Worm (Caenorhabditis elegans) whole organism, L3 larva: ENCODE measurements around the gene cox-6A.
A peak's percentile ranks its signal among the peaks of the same experiment; 100 is the strongest.

ENCODE experiments used
- ZK546.5 ChIP-seq: sonication (generic microtip); optimal IDR thresholded peaks from 2 replicates; lab custom pipeline; 2017; ENCODE audit warnings: missing biosample characterization, missing genetic modification characterization
- aly-2 ChIP-seq: fragments of 150-350 bp; optimal IDR thresholded peaks from 2 replicates; lab custom pipeline; 2014; ENCODE audit warnings: missing biosample characterization, missing genetic modification characterization
- ama-1 ChIP-seq: fragments of 150-350 bp; optimal IDR thresholded peaks from 2 replicates; lab custom pipeline; 2018
- ceh-16 ChIP-seq: sonication (generic microtip); optimal IDR thresholded peaks from 2 replicates; lab custom pipeline; 2017; ENCODE audit warnings: missing biosample characterization, missing genetic modification characterization
- ceh-28 ChIP-seq: fragments of 150-350 bp; optimal IDR thresholded peaks from 2 replicates; lab custom pipeline; 2014; ENCODE audit warnings: missing biosample characterization, missing genetic modification reagents, missing genetic modification characterization
- ceh-82 ChIP-seq: fragments of 150-350 bp; optimal IDR thresholded peaks from 2 replicates; lab custom pipeline; 2014; ENCODE audit warnings: missing biosample characterization, missing genetic modification characterization
- daf-12 ChIP-seq: fragments of 150-350 bp; optimal IDR thresholded peaks from 2 replicates; lab custom pipeline; 2014; ENCODE audit warnings: missing biosample characterization, missing genetic modification reagents, missing genetic modification characterization
- egl-27 ChIP-seq: sonication (generic microtip); optimal IDR thresholded peaks from 4 replicates; lab custom pipeline; 2017; ENCODE audit warnings: missing biosample characterization, missing genetic modification reagents, missing genetic modification characterization
- egl-5 ChIP-seq: fragments of 150-350 bp; optimal IDR thresholded peaks from 2 replicates; lab custom pipeline; 2017; ENCODE audit warnings: missing biosample characterization, missing genetic modification reagents, missing genetic modification characterization, inconsistent platforms
- elt-2 ChIP-seq: sonication (generic microtip); optimal IDR thresholded peaks from 2 replicates; lab custom pipeline; 2016; ENCODE audit warnings: missing genetic modification reagents, mild to moderate bottlenecking, missing genetic modification characterization, missing compliant biosample characterization
- elt-3 ChIP-seq, 3 experiments: fragments of 150-350 bp in 1 of 3; sonication (generic microtip) in 2 of 3; optimal IDR thresholded peaks; 2 replicates in 2 of 3; 4 replicates in 1 of 3; lab custom pipeline; 2014 to 2017; ENCODE audit warnings: missing biosample characterization in 3 of 3, missing genetic modification characterization in 3 of 3
- eor-1 ChIP-seq, 2 experiments: fragments of 150-350 bp; optimal IDR thresholded peaks; 2 replicates each; lab custom pipeline; 2014 to 2018; ENCODE audit warnings: missing biosample characterization in 2 of 2, missing genetic modification characterization in 2 of 2
- fkh-10 ChIP-seq: sonication (generic microtip); optimal IDR thresholded peaks from 2 replicates; lab custom pipeline; 2017; ENCODE audit warnings: missing biosample characterization, missing genetic modification reagents, missing genetic modification characterization
- fkh-2 ChIP-seq: fragments of 150-350 bp; optimal IDR thresholded peaks from 2 replicates; lab custom pipeline; 2014; ENCODE audit warnings: missing biosample characterization, missing genetic modification reagents, missing genetic modification characterization
- fos-1 ChIP-seq: fragments of 150-350 bp; optimal IDR thresholded peaks from 2 replicates; lab custom pipeline; 2014; ENCODE audit warnings: missing biosample characterization, missing genetic modification characterization
- hmg-11 ChIP-seq: sonication (generic microtip); optimal IDR thresholded peaks from 2 replicates; lab custom pipeline; 2016; ENCODE audit warnings: missing genetic modification characterization, missing compliant biosample characterization
- lin-15B ChIP-seq: fragments of 150-350 bp; optimal IDR thresholded peaks from 2 replicates; lab custom pipeline; 2014; ENCODE audit warnings: missing biosample characterization, missing genetic modification characterization
- lin-39 ChIP-seq: fragments of 150-350 bp; optimal IDR thresholded peaks from 2 replicates; lab custom pipeline; 2018; ENCODE audit warnings: missing biosample characterization, missing genetic modification reagents, missing genetic modification characterization
- lsy-12 ChIP-seq: sonication (generic microtip); optimal IDR thresholded peaks from 2 replicates; lab custom pipeline; 2016; ENCODE audit warnings: mild to moderate bottlenecking, missing genetic modification characterization, missing compliant biosample characterization
- mdl-1 ChIP-seq: fragments of 150-350 bp; optimal IDR thresholded peaks from 2 replicates; lab custom pipeline; 2014; ENCODE audit warnings: missing biosample characterization, missing genetic modification characterization
- mml-1 ChIP-seq: fragments of 150-350 bp; sonication (generic microtip); optimal IDR thresholded peaks from 3 replicates; lab custom pipeline; 2014; ENCODE audit warnings: missing biosample characterization, missing genetic modification characterization
- nfya-1 ChIP-seq: sonication (generic microtip); optimal IDR thresholded peaks from 2 replicates; lab custom pipeline; 2017; ENCODE audit warnings: missing genetic modification characterization, mild to moderate bottlenecking, missing compliant biosample characterization, antibody characterized with exemption, moderate library complexity; ENCODE audit not compliant: insufficient read depth
- nhr-11 ChIP-seq: fragments of 150-350 bp; optimal IDR thresholded peaks from 2 replicates; lab custom pipeline; 2014; ENCODE audit warnings: missing biosample characterization, missing genetic modification characterization
- nhr-12 ChIP-seq: fragments of 150-350 bp; optimal IDR thresholded peaks from 2 replicates; lab custom pipeline; 2014; ENCODE audit warnings: missing biosample characterization, missing genetic modification characterization
- nhr-23 ChIP-seq: fragments of 150-350 bp; optimal IDR thresholded peaks from 2 replicates; lab custom pipeline; 2014; ENCODE audit warnings: missing biosample characterization, missing genetic modification reagents, missing genetic modification characterization
- nhr-237 ChIP-seq: fragments of 150-350 bp; optimal IDR thresholded peaks from 2 replicates; lab custom pipeline; 2014; ENCODE audit warnings: missing biosample characterization, missing genetic modification characterization
- nhr-25 ChIP-seq: sonication (generic microtip); optimal IDR thresholded peaks from 2 replicates; lab custom pipeline; 2017; ENCODE audit warnings: missing biosample characterization, missing genetic modification characterization
- nhr-43 ChIP-seq: sonication (generic microtip); optimal IDR thresholded peaks from 2 replicates; lab custom pipeline; 2016; ENCODE audit warnings: mild to moderate bottlenecking, missing genetic modification characterization, missing compliant biosample characterization; ENCODE audit not compliant: poor library complexity, severe bottlenecking
- nhr-76 ChIP-seq: fragments of 150-350 bp; sonication (generic microtip); optimal IDR thresholded peaks from 5 replicates; lab custom pipeline; 2014; ENCODE audit warnings: missing biosample characterization, missing genetic modification characterization
- pha-4 ChIP-seq: fragments of 150-350 bp; optimal IDR thresholded peaks from 2 replicates; lab custom pipeline; 2014; ENCODE audit warnings: missing biosample characterization, missing genetic modification reagents, missing genetic modification characterization
- pqm-1 ChIP-seq: fragments of 150-350 bp; optimal IDR thresholded peaks from 2 replicates; lab custom pipeline; 2017; ENCODE audit warnings: missing biosample characterization, missing genetic modification characterization, inconsistent platforms
- sea-2 ChIP-seq: fragments of 150-350 bp; sonication (generic microtip); optimal IDR thresholded peaks from 4 replicates; lab custom pipeline; 2014; ENCODE audit warnings: missing biosample characterization, missing genetic modification reagents, missing genetic modification characterization
- skn-1 ChIP-seq: fragments of 150-350 bp; optimal IDR thresholded peaks from 2 replicates; lab custom pipeline; 2014; ENCODE audit warnings: missing biosample characterization, missing genetic modification characterization
- snpc-4 ChIP-seq: fragments of 150-350 bp; optimal IDR thresholded peaks from 2 replicates; lab custom pipeline; 2014; ENCODE audit warnings: missing biosample characterization, missing genetic modification characterization
- tbx-2 ChIP-seq: sonication (generic microtip); optimal IDR thresholded peaks from 2 replicates; lab custom pipeline; 2016; ENCODE audit warnings: mild to moderate bottlenecking, missing genetic modification characterization, missing compliant biosample characterization
- unc-39 ChIP-seq: sonication (generic microtip); optimal IDR thresholded peaks from 4 replicates; lab custom pipeline; 2017; ENCODE audit warnings: missing biosample characterization, missing genetic modification characterization
- unc-62 ChIP-seq: fragments of 150-350 bp; sonication (generic microtip); optimal IDR thresholded peaks from 4 replicates; lab custom pipeline; 2014; ENCODE audit warnings: missing biosample characterization, missing genetic modification reagents, missing genetic modification characterization
- zag-1 ChIP-seq: fragments of 150-350 bp; optimal IDR thresholded peaks from 2 replicates; lab custom pipeline; 2014; ENCODE audit warnings: missing biosample characterization, missing genetic modification characterization
- ztf-11 ChIP-seq: fragments of 150-350 bp; optimal IDR thresholded peaks from 2 replicates; lab custom pipeline; 2014; ENCODE audit warnings: missing biosample characterization, missing genetic modification characterization
- ztf-4 ChIP-seq: fragments of 150-350 bp; optimal IDR thresholded peaks from 2 replicates; lab custom pipeline; 2014; ENCODE audit warnings: missing biosample characterization, missing genetic modification characterization

Gene cox-6A

ce11 chrIII:5102616-5103015 is 21.1 kb downstream of the cox-6A start, which contains the start of gene F54D8.6:
TSS of gene F54D8.6 (plus strand) at chrIII:5102985.
- TF ChIP-seq zag-1 (tag; lab: Kevin White, UChicago) (no peak), nhr-23 (tag; lab: Kevin White, UChicago) (peak; percentile 52), hmg-11 (tag; lab: Kevin White, UChicago) (peak; percentile 23), elt-2 (peak; percentile 5), lin-15B (peak; percentile 79), pqm-1 (tag; lab: Kevin White, UChicago) (peak; percentile 18), nhr-25 (peak; percentile 18), fkh-10 (GFP tag; lab: Kevin White, UChicago) (no peak), nfya-1 (peak; percentile 63), tbx-2 (tag; lab: Kevin White, UChicago) (no peak), snpc-4 (tag; lab: Kevin White, UChicago) (peak; percentile 51), mdl-1 (tag; lab: Kevin White, UChicago) (no peak)

DNA sequence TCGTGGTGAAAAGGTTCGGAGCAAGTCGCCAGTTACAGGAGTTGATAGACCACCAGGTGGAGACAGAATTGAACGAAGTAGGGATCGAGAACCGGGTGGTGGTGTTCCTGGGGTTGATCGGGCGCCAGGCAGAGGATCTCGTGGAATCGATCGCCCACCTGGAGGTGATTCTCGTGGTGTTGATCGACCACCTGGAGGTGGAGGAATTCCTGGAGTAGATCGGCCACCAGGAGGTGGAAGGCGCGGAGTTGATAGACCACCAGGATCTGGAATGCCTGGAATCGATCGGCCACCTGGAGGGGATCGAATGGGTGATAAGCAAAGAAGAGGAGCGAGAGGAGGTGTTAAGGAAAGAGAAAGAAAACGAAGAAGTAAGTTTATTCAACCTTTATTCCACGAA is 24.0 kb downstream of the cox-6A start:
- TF ChIP-seq ztf-4 (no peak), ZK546.5 (tag; lab: Kevin White, UChicago) (no peak), pha-4 (tag; lab: Kevin White, UChicago) (no peak), lsy-12 (no peak), mdl-1 (tag; lab: Kevin White, UChicago) (no peak), nhr-43 (no peak), nhr-23 (tag; lab: Kevin White, UChicago) (no peak), pqm-1 (tag; lab: Kevin White, UChicago) (no peak), skn-1 (tag; lab: Kevin White, UChicago) (no peak), elt-3 (tag; optimal IDR thresholded peaks at IDR 0.05; lab: Kevin White, UChicago) (no peak), ceh-28 (no peak), unc-62 (no peak), hmg-11 (tag; lab: Kevin White, UChicago) (no peak), ceh-82 (tag; lab: Kevin White, UChicago) (no peak)

- TF ChIP-seq eor-1 (tag; optimal IDR thresholded peaks at IDR 0.05; lab: Kevin White, UChicago) (no peak), nhr-76 (tag; lab: Kevin White, UChicago) (no peak)
These were observed 25.5 kb downstream of the cox-6A start, which contains the start of gene dpy-17 for ce11 chrIII:5106893-5107471. TSS of gene dpy-17 (plus strand) at chrIII:5107330.

- TF ChIP-seq ceh-82 (tag; lab: Kevin White, UChicago): no peak
- no peak for TF ChIP-seq eor-1 (tag; optimal IDR thresholded peaks at IDR 0.05; lab: Kevin White, UChicago)
- no peak for TF ChIP-seq ceh-16
- TF ChIP-seq ztf-11 (tag; lab: Kevin White, UChicago): no peak
- TF ChIP-seq nfya-1: no peak
- TF ChIP-seq nhr-11 (tag; lab: Kevin White, UChicago): no peak
- no peak for TF ChIP-seq daf-12 (tag; lab: Kevin White, UChicago)
- TF ChIP-seq, all 47 proteins: peak for 0
These were observed 26.4 kb downstream of the cox-6A start for ce11 chrIII:5107959-5108358.

DNA sequence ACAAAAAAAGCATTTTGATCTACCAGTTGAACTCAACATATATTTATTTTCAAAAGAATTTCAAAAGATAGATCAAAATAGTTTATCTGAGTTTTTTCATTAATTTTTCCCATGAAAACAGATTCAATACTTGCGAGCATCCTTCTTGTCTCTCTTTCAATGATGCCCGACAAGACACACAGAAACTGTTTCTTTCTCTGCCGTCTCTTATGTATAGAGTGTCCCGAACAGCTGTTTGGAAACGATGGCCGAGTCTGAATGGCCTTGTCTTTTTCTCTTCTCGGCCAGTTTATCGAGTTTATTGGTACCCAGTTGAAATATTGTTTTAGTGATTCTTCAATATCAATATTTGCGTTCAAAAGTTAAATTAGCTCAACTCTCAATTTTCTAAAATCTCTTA is 27.2 kb downstream of the cox-6A start:
- TF ChIP-seq skn-1 (tag; lab: Kevin White, UChicago): peak; percentile 25
- TF ChIP-seq nhr-11 (tag; lab: Kevin White, UChicago): no peak
- TF ChIP-seq aly-2 (tag; lab: Kevin White, UChicago): no peak
- TF ChIP-seq elt-3 (tag; optimal IDR thresholded peaks at IDR 0.05; lab: Kevin White, UChicago): no peak
- TF ChIP-seq nhr-76 (tag; lab: Kevin White, UChicago): no peak
- TF ChIP-seq ceh-16: no peak
- TF ChIP-seq egl-5 (tag; lab: Kevin White, UChicago): peak; percentile 54
- TF ChIP-seq ama-1: no peak
- TF ChIP-seq lin-39 (tag; lab: Kevin White, UChicago): no peak
- TF ChIP-seq pha-4 (tag; lab: Kevin White, UChicago): peak; percentile 71
- TF ChIP-seq nhr-23 (tag; lab: Kevin White, UChicago): no peak
- no peak for TF ChIP-seq nhr-237 (tag; lab: Kevin White, UChicago)
- TF ChIP-seq ztf-11 (tag; lab: Kevin White, UChicago): no peak
- TF ChIP-seq daf-12 (tag; lab: Kevin White, UChicago): no peak
- TF ChIP-seq ceh-28: peak; percentile 50
- no peak for TF ChIP-seq ZK546.5 (tag; lab: Kevin White, UChicago)
- no peak for TF ChIP-seq mml-1 (tag; lab: Kevin White, UChicago)
- TF ChIP-seq unc-39 (tag; lab: Kevin White, UChicago): no peak
- peak; percentile 30 for TF ChIP-seq elt-2
- peak; percentile 77 for TF ChIP-seq nfya-1
- peak; percentile 40 for TF ChIP-seq pqm-1 (tag; lab: Kevin White, UChicago)
- TF ChIP-seq sea-2: no peak
- TF ChIP-seq fkh-2: no peak
- peak; percentile 65 for TF ChIP-seq nhr-25
- no peak for TF ChIP-seq ceh-82 (tag; lab: Kevin White, UChicago)
- peak; percentile 86 for TF ChIP-seq lin-15B
- no peak for TF ChIP-seq fkh-10 (GFP tag; lab: Kevin White, UChicago)
- TF ChIP-seq ztf-4: no peak
- no peak for TF ChIP-seq tbx-2 (tag; lab: Kevin White, UChicago)
- TF ChIP-seq zag-1 (tag; lab: Kevin White, UChicago): no peak
- TF ChIP-seq mdl-1 (tag; lab: Kevin White, UChicago): no peak
- TF ChIP-seq egl-27: no peak
- no peak for TF ChIP-seq fos-1 (tag; lab: Kevin White, UChicago)
- no peak for TF ChIP-seq nhr-12 (tag; lab: Kevin White, UChicago)
- TF ChIP-seq eor-1 (tag; optimal IDR thresholded peaks at IDR 0.05; lab: Kevin White, UChicago): no peak
- peak; percentile 21 for TF ChIP-seq nhr-43
- TF ChIP-seq, all 47 proteins: peak for 10
